Fruit fly (Drosophila melanogaster) whole organism, pupa: ENCODE data around the gene Ugt303B3.
A peak's percentile ranks its signal among the peaks of the same experiment; 100 is the strongest.

Source experiments
- CG10348 ChIP-seq: fragments of 200-800 bp; sonication (Bioruptor generic); IDR thresholded peaks from 2 replicates; pipeline ENCODE4 v1.3.6; 2022; ENCODE audit warnings: missing biosample characterization, missing genetic modification characterization
- CG34367 ChIP-seq: fragments of 200-800 bp; sonication (Bioruptor generic); optimal IDR thresholded peaks from 2 replicates; lab custom pipeline; 2018; ENCODE audit warnings: missing biosample characterization, mild to moderate bottlenecking, missing genetic modification characterization
- CG4496 ChIP-seq: fragments of 200-800 bp; sonication (Bioruptor generic); IDR thresholded peaks from 3 replicates; pipeline ENCODE4 v1.3.6; 2022; ENCODE audit warnings: missing biosample characterization, missing genetic modification characterization
- Ets98B ChIP-seq: fragments of 200-800 bp; sonication (Bioruptor generic); IDR thresholded peaks from 2 replicates; pipeline ENCODE4 v1.3.6; 2022; ENCODE audit warnings: missing biosample characterization, missing genetic modification characterization
- Pif1B ChIP-seq: fragments of 200-800 bp; sonication (Bioruptor generic); optimal IDR thresholded peaks from 3 replicates; lab custom pipeline; 2016; ENCODE audit warnings: missing biosample characterization, missing genetic modification characterization
- Snoo ChIP-seq: fragments of 200-800 bp; sonication (Bioruptor generic); optimal IDR thresholded peaks from 3 replicates; lab custom pipeline; 2017; ENCODE audit warnings: missing biosample characterization, mild to moderate bottlenecking, missing genetic modification characterization, inconsistent platforms
- rn ChIP-seq: fragments of 200-800 bp; sonication (Bioruptor generic); IDR thresholded peaks from 2 replicates; pipeline ENCODE4 v1.3.6; 2022; ENCODE audit warnings: missing biosample characterization, missing genetic modification characterization

dm6 chr3R:23527396-23527795 lies 7.2 kb downstream of the Ugt303B3 start:
- TF ChIP-seq Snoo (tag; lab: Kevin White, UChicago) (no peak), CG34367 (tag; lab: Kevin White, UChicago) (no peak), Ets98B (GFP tag; lab: Robert Waterston, UW) (peak; percentile 69), CG4496 (GFP tag; lab: Robert Waterston, UW) (peak; percentile 29; the same call in 1 of the 3 replicates), Pif1B (GFP tag; lab: Kevin White, UChicago) (no peak), CG10348 (GFP tag; lab: Robert Waterston, UW) (no peak), rn (GFP tag; lab: Robert Waterston, UW) (0 out of 2 replicates have a peak, but pooled peaks have one; percentile 24)
